In genomic region chrII:14822419-14822818, ce11 we compare ENCODE assay signal across 8 worm cellular contexts.
TF ChIP-seq lines count a peak whose summit lies in the region.

No protein-coding gene starts in this region.

TF ChIP-seq in whole organism, L1 larva, 84 proteins besides CTCF, POLR2A, EP300 and RAD21 (continues in another document):
- TF ChIP-seq vab-15 (tag; optimal IDR thresholded peaks at IDR 0.05; lab: Kevin White, UChicago), result peak; percentile 38
- TF ChIP-seq snu-23 (GFP tag; optimal IDR thresholded peaks at IDR 0.05; lab: Kevin White, UChicago), result peak; percentile 87
- peak; percentile 93 for TF ChIP-seq nhr-90 (tag; optimal IDR thresholded peaks at IDR 0.05; lab: Kevin White, UChicago; ENCODE audit: poor library complexity)
- TF ChIP-seq swsn-7 (tag; optimal IDR thresholded peaks at IDR 0.05; lab: Kevin White, UChicago), result peak; percentile 69
- peak; percentile 54 for TF ChIP-seq rnt-1 (tag; optimal IDR thresholded peaks at IDR 0.05; lab: Kevin White, UChicago)
- peak; percentile 73 for TF ChIP-seq mep-1 (tag; optimal IDR thresholded peaks at IDR 0.05; lab: Kevin White, UChicago)
- peak; percentile 62 for TF ChIP-seq fos-1 (tag; optimal IDR thresholded peaks at IDR 0.05; lab: Kevin White, UChicago)
- no peak for TF ChIP-seq lin-39 (tag; optimal IDR thresholded peaks at IDR 0.05; lab: Kevin White, UChicago)
- TF ChIP-seq ama-1 (optimal IDR thresholded peaks at IDR 0.05; lab: Kevin White, UChicago), result no peak
- TF ChIP-seq lin-35 (GFP tag; optimal IDR thresholded peaks at IDR 0.05; lab: Kevin White, UChicago), result peak; percentile 56 to 88
- peak; percentile 67 for TF ChIP-seq nhr-47 (tag; optimal IDR thresholded peaks at IDR 0.05; lab: Kevin White, UChicago)

TF ChIP-seq in whole organism, L2 larva, 48 proteins besides CTCF, POLR2A, EP300 and RAD21 (continues in another document):
- no peak for TF ChIP-seq R02D3.7 (tag; optimal IDR thresholded peaks at IDR 0.05; lab: Kevin White, UChicago)
- TF ChIP-seq F13H6.1 (tag; optimal IDR thresholded peaks at IDR 0.05; lab: Kevin White, UChicago), result peak; percentile 86
- peak; percentile 68 for TF ChIP-seq ceh-16 (tag; optimal IDR thresholded peaks at IDR 0.05; lab: Kevin White, UChicago)
- peak; percentile 63 for TF ChIP-seq nhr-6 (tag; optimal IDR thresholded peaks at IDR 0.05; lab: Kevin White, UChicago)
- TF ChIP-seq nhr-129 (tag; optimal IDR thresholded peaks at IDR 0.05; lab: Kevin White, UChicago), result peak; percentile 76
- TF ChIP-seq sem-4 (tag; optimal IDR thresholded peaks at IDR 0.05; lab: Kevin White, UChicago), result peak; percentile 61
- no peak for TF ChIP-seq nhr-23 (tag; optimal IDR thresholded peaks at IDR 0.05; lab: Kevin White, UChicago)
- no peak for TF ChIP-seq zag-1 (tag; optimal IDR thresholded peaks at IDR 0.05; lab: Kevin White, UChicago)
- no peak for TF ChIP-seq nhr-237 (tag; optimal IDR thresholded peaks at IDR 0.05; lab: Kevin White, UChicago)
- TF ChIP-seq egl-27 (tag; optimal IDR thresholded peaks at IDR 0.05; lab: Kevin White, UChicago), result peak; percentile 39
- peak; percentile 40 for TF ChIP-seq C34F6.9 (tag; optimal IDR thresholded peaks at IDR 0.05; lab: Kevin White, UChicago)
- peak; percentile 42 for TF ChIP-seq lin-13 (GFP tag; optimal IDR thresholded peaks at IDR 0.05; lab: Kevin White, UChicago)

TF ChIP-seq in whole organism, L3 larva, 47 proteins besides CTCF, POLR2A, EP300 and RAD21 (continues in another document):
- TF ChIP-seq fos-1 (tag; optimal IDR thresholded peaks at IDR 0.05; lab: Kevin White, UChicago) (no peak), ceh-82 (tag; optimal IDR thresholded peaks at IDR 0.05; lab: Kevin White, UChicago) (peak; percentile 30), aly-2 (tag; optimal IDR thresholded peaks at IDR 0.05; lab: Kevin White, UChicago) (no peak), nhr-23 (tag; optimal IDR thresholded peaks at IDR 0.05; lab: Kevin White, UChicago) (peak; percentile 94), pha-4 (tag; optimal IDR thresholded peaks at IDR 0.05; lab: Kevin White, UChicago) (peak; percentile 88), ceh-9 (tag; optimal IDR thresholded peaks at IDR 0.05; lab: Kevin White, UChicago) (no peak), egl-27 (tag; optimal IDR thresholded peaks at IDR 0.05; lab: Kevin White, UChicago) (no peak), unc-39 (tag; optimal IDR thresholded peaks at IDR 0.05; lab: Kevin White, UChicago) (no peak), skn-1 (tag; optimal IDR thresholded peaks at IDR 0.05; lab: Kevin White, UChicago) (peak; percentile 56), jun-1 (tag; optimal IDR thresholded peaks at IDR 0.05; lab: Kevin White, UChicago) (peak; percentile 53), unc-62 (GFP tag; optimal IDR thresholded peaks at IDR 0.05; lab: Kevin White, UChicago) (no peak), nhr-28 (tag; optimal IDR thresholded peaks at IDR 0.05; lab: Kevin White, UChicago) (no peak)

TF ChIP-seq in whole organism, L4 larva, 104 proteins besides CTCF, POLR2A, EP300 and RAD21 (continues in another document):
- no peak for TF ChIP-seq T20F7.1 (GFP tag; optimal IDR thresholded peaks at IDR 0.05; lab: Kevin White, UChicago)
- TF ChIP-seq jun-1 (tag; optimal IDR thresholded peaks at IDR 0.05; lab: Kevin White, UChicago), result no peak
- peak; percentile 22 for TF ChIP-seq rbr-2 (tag; optimal IDR thresholded peaks at IDR 0.05; lab: Kevin White, UChicago)
- TF ChIP-seq ces-1 (GFP tag; optimal IDR thresholded peaks at IDR 0.05; lab: Kevin White, UChicago), result no peak
- TF ChIP-seq lim-7 (GFP tag; IDR thresholded peaks at IDR 0.05; lab: Robert Waterston, UW), result no peak
- no peak for TF ChIP-seq pqm-1 (tag; optimal IDR thresholded peaks at IDR 0.05; lab: Kevin White, UChicago)
- TF ChIP-seq mep-1 (tag; optimal IDR thresholded peaks at IDR 0.05; lab: Kevin White, UChicago), result peak; percentile 80
- TF ChIP-seq F49E8.2 (tag; optimal IDR thresholded peaks at IDR 0.05; lab: Kevin White, UChicago; ENCODE audit: borderline replicate concordance), result no peak
- TF ChIP-seq nhr-41 (GFP tag; IDR thresholded peaks at IDR 0.05; lab: Robert Waterston, UW), result no peak
- peak; percentile 79 for TF ChIP-seq nhr-42 (GFP tag; IDR thresholded peaks at IDR 0.05; lab: Robert Waterston, UW)
- no peak for TF ChIP-seq F10B5.3 (tag; optimal IDR thresholded peaks at IDR 0.05; lab: Kevin White, UChicago)
- no peak for TF ChIP-seq set-16 (GFP tag; IDR thresholded peaks at IDR 0.05; lab: Robert Waterston, UW)

TF ChIP-seq in whole organism, late embryonic, 69 proteins besides CTCF, POLR2A, EP300 and RAD21 (continues in another document):
- TF ChIP-seq elt-2 (tag; optimal IDR thresholded peaks at IDR 0.05; lab: Kevin White, UChicago) (peak; percentile 54), ceh-2 (tag; optimal IDR thresholded peaks at IDR 0.05; lab: Kevin White, UChicago) (peak; percentile 22), che-1 (tag; optimal IDR thresholded peaks at IDR 0.05; lab: Kevin White, UChicago) (no peak), ceh-18 (tag; optimal IDR thresholded peaks at IDR 0.05; lab: Kevin White, UChicago) (peak; percentile 18), pax-1 (tag; optimal IDR thresholded peaks at IDR 0.05; lab: Kevin White, UChicago) (peak; percentile 49), nfya-1 (tag; optimal IDR thresholded peaks at IDR 0.05; lab: Kevin White, UChicago) (peak; percentile 23), tbx-2 (tag; optimal IDR thresholded peaks at IDR 0.05; lab: Kevin White, UChicago) (peak; percentile 55), ref-2 (tag; optimal IDR thresholded peaks at IDR 0.05; lab: Kevin White, UChicago) (peak; percentile 60), ama-1 (optimal IDR thresholded peaks at IDR 0.05; lab: Kevin White, UChicago) (no peak), pha-4 (tag; optimal IDR thresholded peaks at IDR 0.05; lab: Kevin White, UChicago) (no peak), ahr-1 (tag; optimal IDR thresholded peaks at IDR 0.05; lab: Kevin White, UChicago) (no peak), pros-1 (tag; optimal IDR thresholded peaks at IDR 0.05; lab: Kevin White, UChicago) (peak; percentile 23), F13H6.1 (tag; optimal IDR thresholded peaks at IDR 0.05; lab: Kevin White, UChicago) (no peak)

TF ChIP-seq in whole organism, midembryonic, 9 proteins besides CTCF, POLR2A, EP300 and RAD21:
- peak; percentile 70 for TF ChIP-seq cog-1 (tag; optimal IDR thresholded peaks at IDR 0.05; lab: Kevin White, UChicago)
- no peak for TF ChIP-seq klf-2 (GFP tag; conservative IDR thresholded peaks at IDR 0.05; lab: Robert Waterston, UW)

TF ChIP-seq in whole organism, mixed stage, embryonic, 35 proteins besides CTCF, POLR2A, EP300 and RAD21:
- TF ChIP-seq blmp-1 (tag; optimal IDR thresholded peaks at IDR 0.05; lab: Kevin White, UChicago) (no peak), M03D4.4 (tag; optimal IDR thresholded peaks at IDR 0.05; lab: Kevin White, UChicago) (no peak), ceh-83 (GFP tag; optimal IDR thresholded peaks at IDR 0.05; lab: Kevin White, UChicago) (no peak), ceh-43 (GFP tag; optimal IDR thresholded peaks at IDR 0.05; lab: Kevin White, UChicago) (no peak), nhr-237 (tag; optimal IDR thresholded peaks at IDR 0.05; lab: Kevin White, UChicago) (peak; percentile 70), nhr-76 (tag; optimal IDR thresholded peaks at IDR 0.05; lab: Kevin White, UChicago) (no peak), elt-3 (tag; optimal IDR thresholded peaks at IDR 0.05; lab: Kevin White, UChicago) (peak; percentile 62), mep-1 (tag; optimal IDR thresholded peaks at IDR 0.05; lab: Kevin White, UChicago) (peak; percentile 20), ces-1 (GFP tag; optimal IDR thresholded peaks at IDR 0.05; lab: Kevin White, UChicago) (no peak), elt-1 (tag; optimal IDR thresholded peaks at IDR 0.05; lab: Kevin White, UChicago; ENCODE audit: borderline replicate concordance, insufficient read depth) (peak; percentile 67), ham-2 (GFP tag; optimal IDR thresholded peaks at IDR 0.05; lab: Kevin White, UChicago) (peak; percentile 89), unc-62 (GFP tag; optimal IDR thresholded peaks at IDR 0.05; lab: Kevin White, UChicago) (peak; percentile 9), bed-3 (GFP tag; optimal IDR thresholded peaks at IDR 0.05; lab: Kevin White, UChicago) (no peak), pha-4 (tag; optimal IDR thresholded peaks at IDR 0.05; lab: Kevin White, UChicago) (peak; percentile 73)

TF ChIP-seq in whole organism, young adult, 124 proteins besides CTCF, POLR2A, EP300 and RAD21 (continues in another document):
- 0 out of 2 replicates have a peak, but pooled peaks have one; percentile 39 for TF ChIP-seq pbrm-1 (GFP tag; IDR thresholded peaks at IDR 0.05; lab: Robert Waterston, UW)
- no peak for TF ChIP-seq lin-54 (GFP tag; optimal IDR thresholded peaks at IDR 0.05; lab: Kevin White, UChicago)
- no peak for TF ChIP-seq pha-4 (tag; optimal IDR thresholded peaks at IDR 0.05; lab: Kevin White, UChicago)
- TF ChIP-seq F55B11.4 (tag; optimal IDR thresholded peaks at IDR 0.05; lab: Kevin White, UChicago; ENCODE audit: borderline replicate concordance, insufficient read depth), result no peak
- TF ChIP-seq mxl-1 (tag; optimal IDR thresholded peaks at IDR 0.05; lab: Kevin White, UChicago), result no peak
- TF ChIP-seq T07F8.4 (tag; optimal IDR thresholded peaks at IDR 0.05; lab: Kevin White, UChicago), result no peak
- TF ChIP-seq nhr-80 (tag; optimal IDR thresholded peaks at IDR 0.05; lab: Kevin White, UChicago), result peak; percentile 92
- peak; percentile 74 for TF ChIP-seq lin-40 (tag; optimal IDR thresholded peaks at IDR 0.05; lab: Kevin White, UChicago)
- no peak for TF ChIP-seq madf-8 (GFP tag; conservative IDR thresholded peaks at IDR 0.05; lab: Robert Waterston, UW)
- TF ChIP-seq Y56A3A.18 (GFP tag; IDR thresholded peaks at IDR 0.05; lab: Robert Waterston, UW), result 0 out of 2 replicates have a peak, but pooled peaks have one; percentile 33
- no peak for TF ChIP-seq ama-1 (optimal IDR thresholded peaks at IDR 0.05; lab: Kevin White, UChicago)
- no peak for TF ChIP-seq ama-1 (GFP tag; optimal IDR thresholded peaks at IDR 0.05; lab: Kevin White, UChicago)
- TF ChIP-seq attf-3 (GFP tag; conservative IDR thresholded peaks at IDR 0.05; lab: Robert Waterston, UW), result no peak
- peak; percentile 14 for TF ChIP-seq ztf-22 (GFP tag; optimal IDR thresholded peaks at IDR 0.05; lab: Kevin White, UChicago)
- no peak for TF ChIP-seq hlh-26 (GFP tag; conservative IDR thresholded peaks at IDR 0.05; lab: Robert Waterston, UW)
- no peak for TF ChIP-seq nfya-1 (tag; optimal IDR thresholded peaks at IDR 0.05; lab: Kevin White, UChicago; ENCODE audit: borderline replicate concordance, insufficient read depth)
- peak; percentile 48 for TF ChIP-seq mcd-1 (GFP tag; IDR thresholded peaks at IDR 0.05; lab: Robert Waterston, UW)
- TF ChIP-seq egrh-3 (GFP tag; IDR thresholded peaks at IDR 0.05; lab: Robert Waterston, UW), result no peak
- no peak for TF ChIP-seq hsf-1 (GFP tag; IDR thresholded peaks at IDR 0.05; lab: Robert Waterston, UW)
- TF ChIP-seq B0336.3 (GFP tag; IDR thresholded peaks at IDR 0.05; lab: Robert Waterston, UW), result 0 out of 2 replicates have a peak, but pooled peaks have one; percentile 18
- no peak for TF ChIP-seq B0261.1 (tag; optimal IDR thresholded peaks at IDR 0.05; lab: Kevin White, UChicago)
- TF ChIP-seq bed-2 (GFP tag; IDR thresholded peaks at IDR 0.05; lab: Robert Waterston, UW), result no peak
- TF ChIP-seq hmg-1.2 (GFP tag; IDR thresholded peaks at IDR 0.05; lab: Robert Waterston, UW), result peak; percentile 96
- no peak for TF ChIP-seq C17E4.6 (GFP tag; IDR thresholded peaks at IDR 0.05; lab: Robert Waterston, UW)
